Fruit fly (Drosophila melanogaster) whole organism, wandering third instar larva: ENCODE results near the gene yellow-e2.
A peak's percentile ranks its signal among the peaks of the same experiment; 100 is the strongest.

ENCODE experiments used
- Rel ChIP-seq, 2 experiments: fragments of 200-800 bp; sonication (Bioruptor generic) in 1 of 2; optimal IDR thresholded peaks; 2 replicates in 1 of 2; 3 replicates in 1 of 2; lab custom pipeline; 2016 to 2019; ENCODE audit warnings: mild to moderate bottlenecking in 2 of 2, missing biosample characterization in 2 of 2, missing genetic modification characterization in 2 of 2, moderate library complexity in 1 of 2
- h ChIP-seq: fragments of 200-800 bp; sonication (Bioruptor generic); optimal IDR thresholded peaks from 3 replicates; lab custom pipeline; 2016; ENCODE audit warnings: missing biosample characterization, mild to moderate bottlenecking, missing genetic modification characterization
- sv ChIP-seq: fragments of 200-800 bp; sonication (Bioruptor generic); optimal IDR thresholded peaks from 3 replicates; lab custom pipeline; 2016; ENCODE audit warnings: missing biosample characterization, missing genetic modification characterization
- tai ChIP-seq: sonication (Bioruptor generic); optimal IDR thresholded peaks from 2 replicates; lab custom pipeline; 2016; ENCODE audit warnings: missing biosample characterization, missing genetic modification characterization

DNA sequence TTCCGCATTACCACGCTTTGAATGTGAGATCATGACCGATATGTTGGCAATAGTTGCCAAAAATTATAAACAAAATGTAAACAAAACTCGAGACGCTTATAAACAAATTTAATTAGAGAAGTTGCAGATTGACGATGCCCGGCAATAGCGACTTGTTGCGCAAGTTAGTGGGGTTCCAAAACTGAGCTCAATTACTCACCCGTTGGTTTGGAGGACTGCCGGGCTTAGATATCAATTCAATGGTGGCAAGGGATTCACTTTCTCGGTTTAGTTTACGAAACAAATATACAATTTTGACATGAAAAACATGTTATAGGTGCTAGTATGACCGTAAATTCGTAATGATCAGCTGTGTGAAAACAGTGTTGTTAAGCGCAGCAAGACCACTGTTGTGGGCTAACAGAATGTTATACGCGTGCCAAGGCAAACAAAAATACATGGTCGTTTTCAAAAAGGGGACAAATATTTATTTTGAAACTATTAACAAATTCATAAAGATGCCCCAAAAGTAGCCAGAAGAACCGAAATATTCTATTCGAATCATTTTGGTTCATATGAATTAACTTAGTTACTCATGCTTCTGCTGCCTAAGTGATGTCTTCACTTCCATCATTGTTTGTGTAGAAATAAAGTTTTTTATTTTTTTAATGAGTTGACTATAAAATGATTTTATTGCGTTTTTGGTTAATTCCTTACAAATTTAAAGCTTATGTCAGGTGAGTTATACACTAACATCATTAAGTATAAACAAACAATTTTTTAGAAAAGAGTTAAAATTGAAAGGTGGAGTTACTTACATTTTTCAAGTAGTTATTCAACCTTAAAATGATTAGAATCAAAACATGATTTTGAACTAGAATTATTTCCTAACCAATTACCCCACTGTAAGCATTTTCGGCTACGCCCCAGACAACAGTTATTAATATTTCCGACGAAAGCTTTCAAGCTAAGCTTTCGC, 40.0 kb downstream of the yellow-e2 start, which contains the start of gene Elp6:
- TF ChIP-seq tai (GFP tag; lab: Kevin White, UChicago) (peak; percentile 85), sv (GFP tag; lab: Kevin White, UChicago) (peak; percentile 54), Rel (GFP tag; optimal IDR thresholded peaks at IDR 0.05; lab: Kevin White, UChicago) (no peak), Rel (tag; optimal IDR thresholded peaks at IDR 0.05; lab: Kevin White, UChicago) (no peak), h (GFP tag; lab: Kevin White, UChicago) (peak; percentile 80)
